Fruit fly (Drosophila melanogaster) whole organism: ENCODE data around the gene mtDNA-helicase.

Experiments
- EcR ChIP-seq, 2 experiments: fragments of >200 bp; optimal IDR thresholded peaks; 2 replicates each; lab custom pipeline; 2017; ENCODE audit warnings: missing biosample characterization in 2 of 2, missing genetic modification characterization in 2 of 2, missing genetic modification reagents in 2 of 2
- psq ChIP-seq: fragments of >200 bp; optimal IDR thresholded peaks from 2 replicates; lab custom pipeline; 2017

- TF ChIP-seq EcR (GFP tag; optimal IDR thresholded peaks at IDR 0.05; lab: Kevin White, UChicago) (no peak), psq (lab: Kevin White, UChicago) (no peak)
These were observed 45.5 kb upstream of the mtDNA-helicase start, which contains the start of the genes Datp and CG4619 for dm6 chr2L:9938631-9939256.
